Worm (Caenorhabditis elegans): ENCODE measurements around the gene scp-1.

ce11 chrII:9304849-9305248 is 29.0 kb upstream of the scp-1 start:
- TF ChIP-seq che-1 (tag; optimal IDR thresholded peaks at IDR 0.05) (no peak), pha-4 (tag; optimal IDR thresholded peaks at IDR 0.05) (no peak), syd-9 (tag; optimal IDR thresholded peaks at IDR 0.05) (no peak), madf-2 (tag; optimal IDR thresholded peaks at IDR 0.05) (no peak), odd-2 (tag; optimal IDR thresholded peaks at IDR 0.05) (no peak), ceh-14 (tag; optimal IDR thresholded peaks at IDR 0.05) (no peak), sox-2 (GFP tag; IDR thresholded peaks at IDR 0.05) (no peak), lin-11 (tag; optimal IDR thresholded peaks at IDR 0.05) (no peak), pag-3 (tag; optimal IDR thresholded peaks at IDR 0.05; ENCODE audit: borderline replicate concordance) (no peak), tbx-7 (tag; optimal IDR thresholded peaks at IDR 0.05) (no peak), nhr-11 (tag; optimal IDR thresholded peaks at IDR 0.05) (no peak)

Measured in whole organism, late embryonic.